Worm (Caenorhabditis elegans) whole organism, late embryonic: ENCODE results near the gene srab-25.
"Not testable (repeated sequence)": the region's sequence is repeated elsewhere in the genome, so short reads cannot be mapped to it uniquely, and the experiment has no call there.

ENCODE experiments used
- ama-1 ChIP-seq: fragments of 150-350 bp; optimal IDR thresholded peaks from 2 replicates; lab custom pipeline; 2014
- ceh-19 ChIP-seq: fragments of 200-800 bp; sonication (Bioruptor generic); optimal IDR thresholded peaks from 2 replicates; lab custom pipeline; 2018; ENCODE audit warnings: mild to moderate bottlenecking, missing genetic modification characterization, missing compliant biosample characterization
- ceh-45 ChIP-seq: fragments of 200-800 bp; sonication (Bioruptor generic); IDR thresholded peaks from 2 replicates; pipeline ENCODE4 v1.3.6; 2022; ENCODE audit warnings: missing genetic modification reagents, missing genetic modification characterization, missing compliant biosample characterization
- hlh-15 ChIP-seq: sonication (generic microtip); optimal IDR thresholded peaks from 2 replicates; lab custom pipeline; 2016; ENCODE audit warnings: missing genetic modification characterization, missing compliant biosample characterization
- nhr-232 ChIP-seq: sonication (generic microtip); optimal IDR thresholded peaks from 2 replicates; lab custom pipeline; 2016; ENCODE audit warnings: missing genetic modification characterization, missing compliant biosample characterization
- odd-2 ChIP-seq: sonication (generic microtip); optimal IDR thresholded peaks from 2 replicates; lab custom pipeline; 2017; ENCODE audit warnings: antibody characterized with exemption, mild to moderate bottlenecking, missing genetic modification characterization, missing compliant biosample characterization

srab-25 gene

ce11 chrV:1693876-1694275, 47.1 kb downstream of the srab-25 start, which contains the start of gene Y46H3C.7:
Gene Y46H3C.7 (minus strand): TSS chrV:1694022.
- not testable (repeated sequence) for TF ChIP-seq ceh-19 (GFP tag; lab: Kevin White, UChicago); odd-2; hlh-15 (tag; lab: Kevin White, UChicago)

DNA sequence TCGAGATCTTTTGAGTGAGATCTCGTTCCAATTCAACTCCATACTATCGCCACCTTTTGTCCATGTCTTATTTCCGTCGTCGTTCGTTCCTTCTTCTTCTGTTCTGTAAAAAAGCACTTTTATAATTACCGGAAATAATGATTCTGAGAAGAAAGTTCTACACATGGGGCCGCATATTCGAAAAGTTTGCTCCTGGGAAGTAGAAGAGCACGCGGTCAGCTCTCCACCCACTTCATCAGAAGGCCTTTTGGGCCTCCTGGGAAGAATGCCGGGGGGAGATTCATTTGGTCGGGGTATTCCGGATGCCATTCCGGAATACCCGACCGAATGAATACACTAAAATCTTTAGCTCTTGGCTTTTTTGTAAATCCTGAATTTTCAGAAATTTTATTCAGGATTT, 48.5 kb downstream of the srab-25 start, which contains the start of gene Y46H3C.5:
Y46H3C.5 (minus strand) TSS at position 2 of the 400 bp plus-strand sequence.
- TF ChIP-seq nhr-232; ceh-45 (GFP tag; lab: Robert Waterston, UW); ama-1 (lab: Kevin White, UChicago): not testable (repeated sequence)
- TF ChIP-seq, all 69 proteins: peak for 0; not testable (repeated sequence) for 69
